Worm (Caenorhabditis elegans) whole organism, L2 larva: ENCODE data around the gene srd-65.
"Not testable (repeated sequence)": the region's sequence is repeated elsewhere in the genome, so short reads cannot be mapped to it uniquely, and the experiment has no call there.

Source experiments
- C34F6.9 ChIP-seq: fragments of 150-350 bp; optimal IDR thresholded peaks from 2 replicates; lab custom pipeline; 2014; ENCODE audit warnings: missing biosample characterization, missing genetic modification characterization
- F13H6.1 ChIP-seq: sonication (generic microtip); optimal IDR thresholded peaks from 2 replicates; lab custom pipeline; 2016; ENCODE audit warnings: missing genetic modification characterization, missing compliant biosample characterization
- R02D3.7 ChIP-seq: fragments of 150-350 bp; optimal IDR thresholded peaks from 2 replicates; lab custom pipeline; 2014; ENCODE audit warnings: missing biosample characterization, missing genetic modification characterization
- Y55F3AM.14 ChIP-seq: fragments of 200-800 bp; sonication (Bioruptor generic); optimal IDR thresholded peaks from 2 replicates; lab custom pipeline; 2018; ENCODE audit warnings: mild to moderate bottlenecking, missing genetic modification characterization, missing compliant biosample characterization
- ZK546.5 ChIP-seq: sonication (generic microtip); optimal IDR thresholded peaks from 2 replicates; lab custom pipeline; 2017; ENCODE audit warnings: missing biosample characterization, missing genetic modification characterization
- aly-2 ChIP-seq: fragments of 150-350 bp; optimal IDR thresholded peaks from 2 replicates; lab custom pipeline; 2014; ENCODE audit warnings: missing biosample characterization, missing genetic modification characterization
- blmp-1 ChIP-seq: sonication (generic microtip); optimal IDR thresholded peaks from 2 replicates; lab custom pipeline; 2017; ENCODE audit warnings: missing genetic modification characterization, mild to moderate bottlenecking, missing compliant biosample characterization, antibody characterized with exemption, moderate library complexity; ENCODE audit not compliant: insufficient read depth
- ceh-16 ChIP-seq: fragments of 150-350 bp; optimal IDR thresholded peaks from 2 replicates; lab custom pipeline; 2014; ENCODE audit warnings: missing biosample characterization, missing genetic modification characterization
- ceh-82 ChIP-seq: fragments of 150-350 bp; optimal IDR thresholded peaks from 2 replicates; lab custom pipeline; 2014; ENCODE audit warnings: missing biosample characterization, missing genetic modification characterization
- crh-2 ChIP-seq: sonication (generic microtip); optimal IDR thresholded peaks from 2 replicates; lab custom pipeline; 2017; ENCODE audit warnings: missing biosample characterization, missing genetic modification characterization
- egl-27 ChIP-seq: sonication (generic microtip); optimal IDR thresholded peaks from 3 replicates; lab custom pipeline; 2017; ENCODE audit warnings: missing biosample characterization, missing genetic modification reagents, missing genetic modification characterization
- elt-1 ChIP-seq: fragments of 150-350 bp; optimal IDR thresholded peaks from 2 replicates; lab custom pipeline; 2014; ENCODE audit warnings: missing biosample characterization, missing genetic modification characterization
- fos-1 ChIP-seq: fragments of 150-350 bp; optimal IDR thresholded peaks from 2 replicates; lab custom pipeline; 2014; ENCODE audit warnings: missing biosample characterization, missing genetic modification characterization
- gmeb-1 ChIP-seq: fragments of 150-350 bp; optimal IDR thresholded peaks from 2 replicates; lab custom pipeline; 2014; ENCODE audit warnings: missing biosample characterization, missing genetic modification characterization
- lsy-2 ChIP-seq, 2 experiments: fragments of 150-350 bp in 1 of 2; sonication (generic microtip) in 1 of 2; optimal IDR thresholded peaks; 2 replicates each; lab custom pipeline; 2014 to 2017; ENCODE audit warnings: missing biosample characterization in 2 of 2, missing genetic modification characterization in 2 of 2
- mab-5 ChIP-seq: fragments of 150-350 bp; optimal IDR thresholded peaks from 2 replicates; lab custom pipeline; 2014; ENCODE audit warnings: missing biosample characterization, missing genetic modification characterization
- mdl-1 ChIP-seq, 2 experiments: fragments of 150-350 bp in 1 of 2; sonication (generic microtip) in 1 of 2; optimal IDR thresholded peaks; 2 replicates each; lab custom pipeline; 2017; ENCODE audit warnings: missing biosample characterization in 2 of 2, missing genetic modification characterization in 2 of 2
- nhr-12 ChIP-seq: fragments of 150-350 bp; optimal IDR thresholded peaks from 2 replicates; lab custom pipeline; 2014; ENCODE audit warnings: missing biosample characterization, missing genetic modification characterization
- nhr-129 ChIP-seq: fragments of 150-350 bp; optimal IDR thresholded peaks from 2 replicates; lab custom pipeline; 2014; ENCODE audit warnings: missing biosample characterization, missing genetic modification characterization
- nhr-237 ChIP-seq: fragments of 150-350 bp; optimal IDR thresholded peaks from 2 replicates; lab custom pipeline; 2014; ENCODE audit warnings: missing biosample characterization, missing genetic modification characterization
- nhr-25 ChIP-seq: fragments of 150-350 bp; sonication (generic microtip); optimal IDR thresholded peaks from 3 replicates; lab custom pipeline; 2014; ENCODE audit warnings: missing biosample characterization, missing genetic modification characterization
- nhr-6 ChIP-seq: fragments of 150-350 bp; optimal IDR thresholded peaks from 2 replicates; lab custom pipeline; 2014; ENCODE audit warnings: missing biosample characterization, missing genetic modification characterization
- nhr-77 ChIP-seq: fragments of 150-350 bp; optimal IDR thresholded peaks from 2 replicates; lab custom pipeline; 2014; ENCODE audit warnings: missing biosample characterization, missing genetic modification characterization
- peb-1 ChIP-seq: fragments of 150-350 bp; optimal IDR thresholded peaks from 2 replicates; lab custom pipeline; 2014; ENCODE audit warnings: missing biosample characterization, missing genetic modification characterization
- sem-4 ChIP-seq: fragments of 150-350 bp; optimal IDR thresholded peaks from 2 replicates; lab custom pipeline; 2014; ENCODE audit warnings: missing biosample characterization, missing genetic modification reagents, missing genetic modification characterization
- sma-3 ChIP-seq: sonication (generic microtip); optimal IDR thresholded peaks from 2 replicates; lab custom pipeline; 2016; ENCODE audit warnings: missing genetic modification reagents, missing genetic modification characterization, missing compliant biosample characterization
- sma-9 ChIP-seq, 2 experiments: fragments of 150-350 bp in 1 of 2; sonication (generic microtip) in 1 of 2; optimal IDR thresholded peaks; 2 replicates each; lab custom pipeline; 2014 to 2016; ENCODE audit warnings: missing genetic modification characterization in 2 of 2, mild to moderate bottlenecking in 1 of 2, missing biosample characterization in 1 of 2, missing compliant biosample characterization in 1 of 2, missing genetic modification reagents in 1 of 2, moderate library complexity in 1 of 2
- unc-55 ChIP-seq: fragments of 150-350 bp; sonication (generic microtip); optimal IDR thresholded peaks from 3 replicates; lab custom pipeline; 2014; ENCODE audit warnings: missing biosample characterization, missing genetic modification reagents, missing genetic modification characterization
- unc-62 ChIP-seq: fragments of 150-350 bp; optimal IDR thresholded peaks from 2 replicates; lab custom pipeline; 2014; ENCODE audit warnings: missing biosample characterization, missing genetic modification reagents, missing genetic modification characterization
- ztf-11 ChIP-seq: sonication (generic microtip); optimal IDR thresholded peaks from 2 replicates; lab custom pipeline; 2017; ENCODE audit warnings: missing biosample characterization, missing genetic modification characterization
- ztf-4 ChIP-seq: fragments of 150-350 bp; optimal IDR thresholded peaks from 2 replicates; lab custom pipeline; 2014; ENCODE audit warnings: missing biosample characterization, missing genetic modification characterization

srd-65 gene

DNA sequence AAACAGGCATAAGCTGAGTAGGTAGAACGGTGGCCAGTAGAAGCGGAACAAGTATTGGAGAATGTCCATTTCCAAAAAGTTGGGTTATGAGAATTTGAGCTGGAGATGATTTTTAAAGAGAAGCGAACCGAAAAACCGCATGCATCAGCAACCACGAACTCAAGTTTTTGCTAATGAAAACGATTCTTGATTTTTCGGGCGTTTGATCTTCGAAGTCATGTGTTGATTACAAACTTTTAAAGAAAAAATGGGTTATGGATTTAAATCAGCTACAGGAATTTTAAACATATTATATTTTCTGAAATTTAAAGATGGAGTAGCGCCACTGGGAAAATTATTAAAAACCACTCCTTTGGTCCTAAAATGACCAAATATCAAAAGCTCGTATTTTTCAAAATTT is at the start of gene srd-65:
TSS of gene srd-65 (minus strand) at position 101 of the 400 bp plus-strand sequence.
- TF ChIP-seq lsy-2 (tag; optimal IDR thresholded peaks at IDR 0.05; lab: Kevin White, UChicago) = no peak
- TF ChIP-seq ZK546.5 (tag; lab: Kevin White, UChicago) = no peak
- no peak for TF ChIP-seq sma-3 (GFP tag; lab: Kevin White, UChicago)
- TF ChIP-seq mab-5 (tag; lab: Kevin White, UChicago) = no peak
- no peak for TF ChIP-seq ceh-16
- TF ChIP-seq R02D3.7 = no peak
- TF ChIP-seq Y55F3AM.14 (GFP tag; lab: Kevin White, UChicago) = no peak
- no peak for TF ChIP-seq F13H6.1
- TF ChIP-seq ztf-4 (tag; lab: Kevin White, UChicago) = no peak
- no peak for TF ChIP-seq C34F6.9 (tag; lab: Kevin White, UChicago)
- TF ChIP-seq mdl-1 (tag; optimal IDR thresholded peaks at IDR 0.05; lab: Kevin White, UChicago) = no peak

DNA sequence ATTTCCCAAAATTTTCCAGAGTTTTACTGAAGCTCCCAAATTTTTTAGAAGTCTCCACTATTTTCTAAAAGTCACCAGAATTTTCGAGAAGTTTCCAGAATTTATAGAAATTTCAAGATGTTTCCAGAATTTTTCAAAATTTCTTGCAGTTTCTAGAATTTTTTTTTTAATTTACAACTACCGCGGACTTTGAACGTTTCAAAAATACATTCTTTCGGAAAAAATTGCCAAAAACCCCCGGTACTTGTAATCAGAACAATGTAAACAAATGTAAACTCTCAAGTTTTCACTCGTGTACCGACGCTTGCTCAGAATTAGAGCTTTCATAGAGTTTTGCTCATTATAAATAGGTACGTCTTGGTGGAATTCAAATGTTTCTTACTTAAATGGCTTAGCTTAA is 48.9 kb upstream of the srd-65 start, which contains the start of gene fbxa-39:
TSS of gene fbxa-39 (plus strand) at position 301 of the 400 bp plus-strand sequence.
- TF ChIP-seq elt-1 = no peak
- no peak for TF ChIP-seq nhr-25 (tag; lab: Kevin White, UChicago)
- TF ChIP-seq nhr-129 (tag; lab: Kevin White, UChicago) = no peak
- TF ChIP-seq R02D3.7 = no peak
- no peak for TF ChIP-seq sem-4 (tag; lab: Kevin White, UChicago)
- no peak for TF ChIP-seq nhr-12 (tag; lab: Kevin White, UChicago)

DNA sequence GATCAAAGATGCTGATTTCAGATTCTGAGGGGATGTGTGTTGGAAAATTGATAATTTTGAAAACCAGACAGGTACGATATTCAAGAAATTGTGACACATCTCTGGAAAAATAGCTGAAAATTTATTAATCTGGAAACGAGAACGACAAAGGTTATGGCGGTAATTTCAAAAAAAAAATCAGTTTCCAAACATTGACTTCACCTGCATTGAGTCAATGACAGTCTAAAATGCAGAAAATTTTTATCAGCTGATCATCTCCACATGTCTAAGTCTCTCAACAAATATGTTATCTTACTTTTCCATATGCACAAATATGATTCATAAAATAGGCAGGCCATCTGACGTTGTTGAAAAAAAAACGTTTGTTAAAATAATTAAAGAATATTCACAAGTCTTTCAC is 48.2 kb upstream of the srd-65 start, which contains the start of gene fbxa-48:
TSS of gene fbxa-48 (minus strand) at position 101 of the 400 bp plus-strand sequence.
- TF ChIP-seq sma-9 (GFP tag; optimal IDR thresholded peaks at IDR 0.05; lab: Kevin White, UChicago) = no peak
- no peak for TF ChIP-seq sma-9 (tag; optimal IDR thresholded peaks at IDR 0.05; lab: Kevin White, UChicago)
- peak; percentile 48 for TF ChIP-seq fos-1
- no peak for TF ChIP-seq Y55F3AM.14 (GFP tag; lab: Kevin White, UChicago)

DNA sequence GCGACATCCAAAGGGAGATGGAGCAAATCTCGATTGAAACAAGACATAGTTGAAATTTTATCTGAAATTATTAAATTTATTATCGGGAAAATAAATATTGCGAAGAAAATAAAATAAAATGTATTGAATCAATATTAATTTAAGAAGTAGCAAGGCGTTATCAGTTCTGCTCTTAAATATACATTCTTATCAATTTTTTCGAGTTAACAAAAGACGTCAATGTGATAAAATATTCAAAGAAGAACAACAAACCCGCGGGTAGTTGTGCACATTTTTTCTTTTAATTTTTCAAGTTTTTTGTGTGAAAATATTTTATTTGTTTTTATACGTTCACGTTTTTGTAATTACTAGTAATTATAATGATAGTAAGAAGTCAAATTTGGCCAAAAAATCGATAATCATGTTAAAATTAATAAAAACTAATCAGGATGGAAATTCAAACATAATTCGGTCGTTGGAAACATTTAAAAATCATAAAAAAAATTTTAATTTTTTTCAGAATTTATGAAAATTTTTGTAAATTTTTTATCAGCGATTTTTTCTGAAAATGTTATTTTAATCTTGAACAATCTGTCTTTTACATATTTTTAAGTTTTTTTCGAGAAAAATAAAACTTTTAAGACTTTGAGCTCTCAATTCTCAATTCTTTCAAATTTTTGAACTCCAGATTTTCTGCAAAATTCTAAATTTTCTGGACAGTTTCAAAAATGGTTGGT is 42.3 kb upstream of the srd-65 start, which contains the start of gene fbxa-9:
TSS of gene fbxa-9 (plus strand) at position 666 of the 716 bp plus-strand sequence.
- no peak for TF ChIP-seq nhr-237 (tag; lab: Kevin White, UChicago)
- TF ChIP-seq fos-1 = peak; percentile 58
- TF ChIP-seq, all 48 proteins: peak for 1

DNA sequence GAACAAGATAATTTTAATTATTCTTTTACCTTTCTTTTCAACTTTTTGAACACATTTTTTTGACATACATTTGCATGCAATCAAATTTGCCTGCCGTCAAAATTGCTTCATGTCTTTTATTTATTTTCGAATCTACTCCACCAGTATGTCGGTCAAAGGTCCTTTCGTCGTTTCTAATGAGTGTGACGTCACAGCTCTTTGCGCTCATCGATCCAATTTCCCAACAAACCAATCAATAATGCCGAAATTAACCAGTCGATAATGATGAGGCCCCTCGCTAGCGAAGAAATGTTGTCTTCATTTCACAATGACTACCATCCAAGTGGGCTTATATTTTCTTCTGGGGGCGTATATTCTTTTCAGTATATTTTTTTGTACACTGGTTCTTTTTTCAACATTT is 39.1 kb upstream of the srd-65 start, which contains the start of gene Y54F10BM.6:
TSS of gene Y54F10BM.6 (plus strand) at position 301 of the 400 bp plus-strand sequence.
- TF ChIP-seq F13H6.1 (no peak), nhr-25 (tag; lab: Kevin White, UChicago) (no peak), Y55F3AM.14 (GFP tag; lab: Kevin White, UChicago) (no peak), nhr-237 (tag; lab: Kevin White, UChicago) (no peak), aly-2 (tag; lab: Kevin White, UChicago) (no peak), peb-1 (tag; lab: Kevin White, UChicago) (no peak), nhr-77 (tag; lab: Kevin White, UChicago) (no peak), egl-27 (tag; lab: Kevin White, UChicago) (no peak), gmeb-1 (tag; lab: Kevin White, UChicago) (no peak), ceh-82 (tag; lab: Kevin White, UChicago) (no peak), unc-55 (GFP tag; lab: Kevin White, UChicago) (no peak), blmp-1 (tag; lab: Kevin White, UChicago) (no peak), nhr-6 (tag; lab: Kevin White, UChicago) (no peak)
- TF ChIP-seq, all 48 proteins: peak for 0

DNA sequence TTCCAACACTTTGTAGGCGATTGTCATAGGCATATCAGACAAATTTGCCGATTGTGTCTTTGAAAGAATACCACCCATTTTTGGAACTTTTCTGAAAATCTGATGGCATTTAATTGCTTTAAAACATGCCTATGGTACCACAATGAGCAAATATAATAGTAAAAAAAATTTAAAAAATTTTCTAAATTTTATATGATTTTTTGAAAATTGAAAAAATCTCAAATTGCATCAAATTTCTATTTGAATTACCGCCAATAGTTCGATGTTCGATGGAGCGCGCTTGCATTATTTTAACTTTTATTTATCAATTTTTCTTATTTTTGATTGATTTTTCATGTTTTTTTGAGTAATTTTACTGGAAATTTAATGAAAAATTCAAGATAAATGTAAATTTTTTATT is 37.5 kb upstream of the srd-65 start, which contains the start of gene fbxa-42:
TSS of gene fbxa-42 (minus strand) at position 101 of the 400 bp plus-strand sequence.
- TF ChIP-seq unc-62 (GFP tag; lab: Kevin White, UChicago); crh-2 (tag; lab: Kevin White, UChicago); ztf-11 (tag; lab: Kevin White, UChicago): not testable (repeated sequence)
- TF ChIP-seq, all 48 proteins: peak for 0; not testable (repeated sequence) for 48
